Worm (Caenorhabditis elegans): ENCODE measurements around the gene mdt-20.

The mdt-20 gene

ce11 chrIV:1239686-1240085 lies 52.1 kb downstream of the mdt-20 start, which contains the start of gene F38A1.8 (continued):
- TF ChIP-seq hlh-30 (tag; optimal IDR thresholded peaks at IDR 0.05; ENCODE audit: insufficient read depth) (peak; percentile 80), arid-1 (GFP tag; conservative IDR thresholded peaks at IDR 0.05) (no peak), dve-1 (tag; optimal IDR thresholded peaks at IDR 0.05; ENCODE audit: insufficient read depth) (peak; percentile 38), set-16 (GFP tag; IDR thresholded peaks at IDR 0.05) (no peak), daf-8 (GFP tag; IDR thresholded peaks at IDR 0.05) (no peak), egl-43 (GFP tag; IDR thresholded peaks at IDR 0.05) (no peak), nhr-237 (tag; optimal IDR thresholded peaks at IDR 0.05) (no peak), daf-12 (tag; optimal IDR thresholded peaks at IDR 0.05) (no peak), ceh-62 (tag; optimal IDR thresholded peaks at IDR 0.05) (no peak), madf-5 (GFP tag; IDR thresholded peaks at IDR 0.05) (no peak), egl-27 (tag; optimal IDR thresholded peaks at IDR 0.05) (no peak), lsy-2 (tag; optimal IDR thresholded peaks at IDR 0.05) (no peak), hlh-11 (tag; optimal IDR thresholded peaks at IDR 0.05) (peak; percentile 42), fos-1 (tag; optimal IDR thresholded peaks at IDR 0.05) (no peak)

Measured in whole organism, L4 larva.